Worm (Caenorhabditis elegans): ENCODE measurements around the gene unc-98.

DNA sequence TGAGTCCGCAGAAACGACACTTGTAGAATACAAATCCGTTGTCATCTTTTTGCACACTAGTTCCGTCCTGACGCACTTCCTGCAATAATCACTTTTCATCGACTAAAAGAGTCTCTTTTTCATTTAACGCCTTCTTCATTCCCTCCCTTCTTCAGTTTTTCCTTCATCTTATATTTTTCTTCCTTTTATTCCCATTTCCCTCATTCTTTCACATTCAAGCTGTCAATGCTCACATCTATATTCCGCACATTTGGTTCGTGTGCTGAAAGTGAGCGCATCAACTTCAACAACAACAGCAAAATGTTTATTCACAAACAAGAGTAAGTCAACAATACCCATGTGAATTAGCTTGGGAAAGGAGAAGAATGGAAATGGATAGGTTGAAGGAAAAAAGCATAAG is 1.4 kb downstream of the unc-98 start, which contains the start of gene pcyt-1:
- TF ChIP-seq zag-1 (tag; optimal IDR thresholded peaks at IDR 0.05) = no peak
- TF ChIP-seq nhr-12 (tag; optimal IDR thresholded peaks at IDR 0.05) = no peak

All from whole organism, L3 larva.